Fruit fly (Drosophila melanogaster) whole organism, prepupa: ENCODE data around the gene Tnks.
A peak's percentile ranks its signal among the peaks of the same experiment; 100 is the strongest.

Source experiments
- Blimp-1 ChIP-seq: fragments of 200-800 bp; sonication (Bioruptor generic); optimal IDR thresholded peaks from 3 replicates; lab custom pipeline; 2017; ENCODE audit warnings: missing biosample characterization, missing genetic modification characterization, mild to moderate bottlenecking, moderate library complexity, missing genetic modification reagents
- CG10631 ChIP-seq: fragments of 200-800 bp; sonication (Bioruptor generic); optimal IDR thresholded peaks from 2 replicates; lab custom pipeline; 2016; ENCODE audit warnings: missing biosample characterization, missing genetic modification characterization
- CG11902 ChIP-seq: fragments of 200-800 bp; sonication (Bioruptor generic); optimal IDR thresholded peaks from 3 replicates; lab custom pipeline; 2016; ENCODE audit warnings: missing biosample characterization, missing genetic modification characterization
- CG15336 ChIP-seq: fragments of 200-800 bp; sonication (Bioruptor generic); IDR thresholded peaks from 2 replicates; pipeline ENCODE4 v1.3.6; 2022; ENCODE audit warnings: missing biosample characterization, missing genetic modification characterization
- CG16779 ChIP-seq: fragments of 200-800 bp; sonication (Bioruptor generic); optimal IDR thresholded peaks from 3 replicates; lab custom pipeline; 2017; ENCODE audit warnings: missing biosample characterization, mild to moderate bottlenecking, missing genetic modification characterization
- CG3032 ChIP-seq: fragments of 200-800 bp; optimal IDR thresholded peaks from 2 replicates; lab custom pipeline; 2019; ENCODE audit warnings: missing biosample characterization, mild to moderate bottlenecking, missing genetic modification characterization, moderate library complexity
- CG32006 ChIP-seq: fragments of 200-800 bp; sonication (Bioruptor generic); optimal IDR thresholded peaks from 3 replicates; lab custom pipeline; 2017; ENCODE audit warnings: missing biosample characterization, mild to moderate bottlenecking, missing genetic modification characterization
- CG3919 ChIP-seq: fragments of 200-800 bp; sonication (Bioruptor generic); optimal IDR thresholded peaks from 3 replicates; lab custom pipeline; 2016; ENCODE audit warnings: missing biosample characterization, missing genetic modification characterization
- CG6163 ChIP-seq: fragments of 200-800 bp; sonication (Bioruptor generic); IDR thresholded peaks from 3 replicates; pipeline ENCODE4 v1.3.6; 2022; ENCODE audit warnings: missing biosample characterization, missing genetic modification characterization
- CG6276 ChIP-seq: fragments of 200-800 bp; sonication (Bioruptor generic); optimal IDR thresholded peaks from 2 replicates; lab custom pipeline; 2017; ENCODE audit warnings: missing biosample characterization, mild to moderate bottlenecking, missing genetic modification characterization
- CG6792 ChIP-seq: fragments of 200-800 bp; sonication (Bioruptor generic); optimal IDR thresholded peaks from 3 replicates; lab custom pipeline; 2016; ENCODE audit warnings: missing biosample characterization, missing genetic modification characterization
- CG6808 ChIP-seq: fragments of 200-800 bp; sonication (Bioruptor generic); optimal IDR thresholded peaks from 3 replicates; lab custom pipeline; 2017; ENCODE audit warnings: missing biosample characterization, missing genetic modification characterization, mild to moderate bottlenecking, moderate library complexity, missing genetic modification reagents
- CG6854 ChIP-seq: fragments of 200-800 bp; sonication (Bioruptor generic); optimal IDR thresholded peaks from 2 replicates; lab custom pipeline; 2017; ENCODE audit warnings: missing biosample characterization, mild to moderate bottlenecking, missing genetic modification characterization
- CG8119 ChIP-seq: fragments of 200-800 bp; sonication (Bioruptor generic); IDR thresholded peaks from 3 replicates; pipeline ENCODE4 v1.3.6; 2022; ENCODE audit warnings: missing biosample characterization, missing genetic modification characterization
- CG9139 ChIP-seq: fragments of 200-800 bp; sonication (Bioruptor generic); optimal IDR thresholded peaks from 3 replicates; lab custom pipeline; 2017; ENCODE audit warnings: missing biosample characterization, mild to moderate bottlenecking, missing genetic modification characterization
- Eip75B ChIP-seq: fragments of 200-800 bp; sonication (Bioruptor generic); optimal IDR thresholded peaks from 3 replicates; lab custom pipeline; 2016; ENCODE audit warnings: missing biosample characterization, missing genetic modification characterization
- Ets21C ChIP-seq: fragments of 200-800 bp; sonication (Bioruptor generic); optimal IDR thresholded peaks from 3 replicates; lab custom pipeline; 2016; ENCODE audit warnings: missing biosample characterization, missing genetic modification characterization
- Ets96B ChIP-seq: fragments of 200-800 bp; optimal IDR thresholded peaks from 2 replicates; lab custom pipeline; 2019; ENCODE audit warnings: missing biosample characterization, mild to moderate bottlenecking, missing genetic modification characterization, moderate library complexity
- Gug ChIP-seq: fragments of 200-800 bp; sonication (Bioruptor generic); IDR thresholded peaks from 2 replicates; pipeline ENCODE4 v1.3.6; 2022; ENCODE audit warnings: missing biosample characterization, missing genetic modification characterization
- Hr38 ChIP-seq: sonication (Bioruptor generic); optimal IDR thresholded peaks from 2 replicates; lab custom pipeline; 2016; ENCODE audit warnings: missing biosample characterization, missing genetic modification characterization
- Hr4 ChIP-seq: fragments of 200-800 bp; sonication (Bioruptor generic); optimal IDR thresholded peaks from 3 replicates; lab custom pipeline; 2016; ENCODE audit warnings: missing biosample characterization, missing genetic modification characterization
- Lpt ChIP-seq: fragments of 200-800 bp; sonication (Bioruptor generic); optimal IDR thresholded peaks from 3 replicates; lab custom pipeline; 2016; ENCODE audit warnings: missing biosample characterization, missing genetic modification characterization
- OdsH ChIP-seq: fragments of 200-800 bp; sonication (Bioruptor generic); optimal IDR thresholded peaks from 3 replicates; lab custom pipeline; 2016; ENCODE audit warnings: missing biosample characterization, missing genetic modification characterization
- Smox ChIP-seq: fragments of 200-800 bp; sonication (Bioruptor generic); optimal IDR thresholded peaks from 3 replicates; lab custom pipeline; 2016; ENCODE audit warnings: missing biosample characterization, missing genetic modification characterization
- Sox102F ChIP-seq: fragments of 200-800 bp; sonication (Bioruptor generic); optimal IDR thresholded peaks from 2 replicates; lab custom pipeline; 2016; ENCODE audit warnings: missing biosample characterization, mild to moderate bottlenecking, missing genetic modification characterization
- Sox14 ChIP-seq: fragments of 200-800 bp; sonication (Bioruptor generic); optimal IDR thresholded peaks from 3 replicates; lab custom pipeline; 2016; ENCODE audit warnings: missing biosample characterization, missing genetic modification characterization
- Sox15 ChIP-seq: fragments of 200-800 bp; sonication (Bioruptor generic); optimal IDR thresholded peaks from 3 replicates; lab custom pipeline; 2016; ENCODE audit warnings: missing biosample characterization, missing genetic modification characterization
- achi ChIP-seq: fragments of 200-800 bp; sonication (Bioruptor generic); optimal IDR thresholded peaks from 3 replicates; lab custom pipeline; 2016; ENCODE audit warnings: missing biosample characterization, missing genetic modification characterization
- acj6 ChIP-seq: fragments of 200-800 bp; sonication (Bioruptor generic); optimal IDR thresholded peaks from 3 replicates; lab custom pipeline; 2016; ENCODE audit warnings: missing biosample characterization, missing genetic modification characterization
- cyc ChIP-seq: fragments of 200-800 bp; sonication (Bioruptor generic); optimal IDR thresholded peaks from 3 replicates; lab custom pipeline; 2016; ENCODE audit warnings: missing biosample characterization, missing genetic modification characterization
- dac ChIP-seq: fragments of 200-800 bp; sonication (Bioruptor generic); optimal IDR thresholded peaks from 2 replicates; lab custom pipeline; 2017; ENCODE audit warnings: missing biosample characterization, mild to moderate bottlenecking, missing genetic modification characterization
- dsx ChIP-seq: fragments of 200-800 bp; optimal IDR thresholded peaks from 3 replicates; lab custom pipeline; 2019; ENCODE audit warnings: missing biosample characterization, mild to moderate bottlenecking, missing genetic modification characterization, moderate library complexity; ENCODE audit not compliant: poor library complexity, severe bottlenecking
- eg ChIP-seq: fragments of 200-800 bp; sonication (Bioruptor generic); IDR thresholded peaks from 3 replicates; pipeline ENCODE4 v1.3.6; 2022; ENCODE audit warnings: missing biosample characterization, missing genetic modification characterization
- esn ChIP-seq: fragments of 200-800 bp; sonication (Bioruptor generic); optimal IDR thresholded peaks from 2 replicates; lab custom pipeline; 2016; ENCODE audit warnings: missing biosample characterization, mild to moderate bottlenecking, missing genetic modification characterization, moderate library complexity
- fd85E ChIP-seq: fragments of 200-800 bp; sonication (Bioruptor generic); optimal IDR thresholded peaks from 3 replicates; lab custom pipeline; 2016; ENCODE audit warnings: missing biosample characterization, missing genetic modification characterization
- fkh ChIP-seq: fragments of 200-800 bp; sonication (Bioruptor generic); optimal IDR thresholded peaks from 3 replicates; lab custom pipeline; 2017; ENCODE audit warnings: missing biosample characterization, mild to moderate bottlenecking, missing genetic modification characterization, moderate library complexity
- lz ChIP-seq: fragments of 200-800 bp; sonication (Bioruptor generic); optimal IDR thresholded peaks from 3 replicates; lab custom pipeline; 2016; ENCODE audit warnings: missing biosample characterization, missing genetic modification characterization
- pdm3 ChIP-seq: fragments of 200-800 bp; sonication (Bioruptor generic); optimal IDR thresholded peaks from 3 replicates; lab custom pipeline; 2016; ENCODE audit warnings: missing biosample characterization, missing genetic modification characterization
- salr ChIP-seq, 2 experiments: fragments of 200-800 bp; sonication (Bioruptor generic); optimal IDR thresholded peaks; 3 replicates each; lab custom pipeline; 2016 to 2018; ENCODE audit warnings: missing biosample characterization in 2 of 2, missing genetic modification characterization in 2 of 2, mild to moderate bottlenecking in 1 of 2
- spab ChIP-seq: fragments of 200-800 bp; sonication (Bioruptor generic); optimal IDR thresholded peaks from 2 replicates; lab custom pipeline; 2017; ENCODE audit warnings: missing biosample characterization, mild to moderate bottlenecking, missing genetic modification characterization, missing genetic modification reagents
- ss ChIP-seq, 2 experiments: fragments of 200-800 bp; sonication (Bioruptor generic); optimal IDR thresholded peaks; 2 replicates in 1 of 2; 3 replicates in 1 of 2; lab custom pipeline; 2017 to 2018; ENCODE audit warnings: mild to moderate bottlenecking in 2 of 2, missing biosample characterization in 2 of 2, missing genetic modification characterization in 2 of 2, moderate library complexity in 1 of 2
- svp ChIP-seq: fragments of 200-800 bp; sonication (Bioruptor generic); peaks from one replicate; lab custom pipeline; 2016; ENCODE audit warnings: missing biosample characterization, missing genetic modification characterization
- vri ChIP-seq: fragments of 200-800 bp; sonication (Bioruptor generic); optimal IDR thresholded peaks from 3 replicates; lab custom pipeline; 2016; ENCODE audit warnings: missing biosample characterization, mild to moderate bottlenecking, missing genetic modification characterization

The Tnks gene

DNA sequence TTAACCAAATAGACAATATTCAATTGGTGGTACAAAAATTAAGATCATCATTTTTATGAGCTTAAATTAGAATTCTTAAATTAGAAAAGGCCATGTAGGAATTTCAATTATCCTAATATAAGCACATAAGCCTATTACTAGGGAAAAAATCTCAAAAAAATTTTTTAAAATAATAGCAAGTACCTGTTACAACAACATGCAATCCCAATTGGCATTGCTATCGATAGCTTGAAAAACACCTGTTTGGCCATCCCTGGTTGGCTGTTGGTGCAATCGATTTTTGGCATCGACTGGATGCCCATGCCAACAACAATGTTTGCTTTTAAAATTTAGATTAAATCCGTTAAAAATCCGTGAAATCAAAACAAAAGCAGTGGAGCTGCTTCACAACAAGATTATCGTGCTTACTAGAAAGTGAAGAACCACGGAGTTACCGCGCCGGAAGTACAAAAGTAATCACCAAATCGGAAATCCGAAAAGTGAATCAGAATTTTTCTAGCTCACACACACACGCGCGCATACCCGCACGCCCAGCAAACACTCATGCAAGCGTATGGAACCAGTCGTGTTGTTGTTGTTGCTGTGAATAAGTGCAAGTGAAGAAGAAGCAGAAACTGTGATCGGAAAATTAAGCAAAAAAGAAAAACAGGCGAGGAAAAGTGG, 576 bp upstream of the Tnks start, which contains the start of gene RASSF8 (continued):
- TF ChIP-seq vri (GFP tag; lab: Kevin White, UChicago) (no peak), CG6854 (no peak), Smox (peak; percentile 31), CG32006 (GFP tag; lab: Kevin White, UChicago) (no peak), lz (peak; percentile 24), CG3919 (GFP tag; lab: Kevin White, UChicago) (no peak), pdm3 (peak; percentile 15), esn (peak; percentile 39), fd85E (GFP tag; lab: Kevin White, UChicago) (no peak), CG8119 (GFP tag; lab: Robert Waterston, UW) (peak; percentile 25; the same call in 1 of the 3 replicates), fkh (peak; percentile 73), CG11902 (GFP tag; lab: Kevin White, UChicago) (no peak), CG6792 (GFP tag; lab: Kevin White, UChicago) (no peak)

dm6 chr3R:25659857-25660417, 1.1 kb downstream of the Tnks start:
- TF ChIP-seq Hr4 (GFP tag; lab: Kevin White, UChicago), result peak; percentile 8
- no peak for TF ChIP-seq lz
- TF ChIP-seq CG15336, result peak; percentile 39; the same call in 1 of the 2 replicates
- TF ChIP-seq CG32006 (GFP tag; lab: Kevin White, UChicago), result peak; percentile 43
- 0 out of 3 replicates have a peak, but pooled peaks have one; percentile 18 for TF ChIP-seq eg (GFP tag; lab: Robert Waterston, UW)
- TF ChIP-seq CG10631 (GFP tag; lab: Kevin White, UChicago), result no peak
- TF ChIP-seq fkh, result peak; percentile 59
- no peak for TF ChIP-seq CG9139

DNA sequence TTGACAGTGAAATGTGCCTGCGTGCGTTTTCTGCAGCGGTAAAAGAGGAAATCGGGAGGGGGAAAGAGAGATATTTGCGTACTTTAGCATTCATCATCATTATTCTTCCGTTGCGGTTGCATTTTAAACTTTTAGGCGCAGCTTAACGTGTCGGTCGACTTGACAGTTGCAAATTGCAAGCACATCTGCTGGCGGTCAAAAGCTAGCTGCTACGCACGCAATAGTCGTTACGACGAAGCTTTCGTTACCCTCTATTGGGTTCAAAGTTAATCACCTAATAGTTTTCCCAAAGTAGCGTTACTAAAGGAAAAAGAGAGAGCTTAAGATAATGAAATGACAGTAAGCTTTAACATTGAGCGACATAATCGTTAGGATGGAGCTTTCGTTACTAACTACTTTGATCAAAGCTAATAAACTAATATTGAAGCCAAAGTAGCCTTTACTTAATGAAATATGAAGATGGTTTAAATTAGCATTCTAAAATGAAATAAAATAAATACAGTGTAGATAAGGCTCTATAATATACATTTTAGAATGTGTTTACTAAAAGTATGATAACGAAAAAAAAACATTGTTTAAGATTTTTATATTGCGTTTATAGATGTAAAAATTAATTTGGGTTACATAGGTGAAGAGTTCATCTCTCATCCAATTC, 8.9 kb downstream of the Tnks start:
- TF ChIP-seq lz (no peak), CG6792 (GFP tag; lab: Kevin White, UChicago) (no peak), Lpt (GFP tag; lab: Kevin White, UChicago) (no peak), CG9139 (no peak), Sox14 (no peak), OdsH (GFP tag; lab: Kevin White, UChicago) (no peak), dsx (no peak), CG8119 (GFP tag; lab: Robert Waterston, UW) (no peak), CG6808 (no peak), Sox15 (GFP tag; lab: Kevin White, UChicago) (no peak), salr (GFP tag; optimal IDR thresholded peaks at IDR 0.05; lab: Kevin White, UChicago) (no peak), ss (GFP tag; optimal IDR thresholded peaks at IDR 0.05; lab: Kevin White, UChicago) (no peak), dac (no peak), svp (GFP tag; lab: Kevin White, UChicago) (peak; percentile 64), eg (GFP tag; lab: Robert Waterston, UW) (peak; percentile 23; the same call in 1 of the 3 replicates), Gug (GFP tag; lab: Robert Waterston, UW) (no peak), Blimp-1 (GFP tag; lab: Kevin White, UChicago) (no peak), Hr38 (no peak), CG3919 (GFP tag; lab: Kevin White, UChicago) (no peak), esn (no peak), achi (GFP tag; lab: Kevin White, UChicago) (peak; percentile 77), CG6854 (no peak), acj6 (GFP tag; lab: Kevin White, UChicago) (no peak), CG6276 (GFP tag; lab: Kevin White, UChicago) (no peak)

dm6 chr3R:25651414-25651813, 9.7 kb downstream of the Tnks start:
- TF ChIP-seq cyc (GFP tag; lab: Kevin White, UChicago) (peak; percentile 38), CG3032 (tag; lab: Kevin White, UChicago) (peak; percentile 47), CG15336 (peak; percentile 77), fkh (no peak), Ets96B (tag; lab: Kevin White, UChicago) (peak; percentile 45), CG6163 (GFP tag; lab: Robert Waterston, UW) (peak; percentile 71; the same call in 1 of the 3 replicates), Ets21C (GFP tag; lab: Kevin White, UChicago) (no peak), spab (peak; percentile 43), Sox14 (peak; percentile 10), Eip75B (GFP tag; lab: Kevin White, UChicago) (peak; percentile 36), Smox (peak; percentile 25), pdm3 (peak; percentile 43), CG6854 (no peak), CG11902 (GFP tag; lab: Kevin White, UChicago) (no peak), Sox102F (GFP tag; lab: Kevin White, UChicago) (peak; percentile 13), OdsH (GFP tag; lab: Kevin White, UChicago) (peak; percentile 55), CG16779 (tag; lab: Kevin White, UChicago) (no peak)
